Worm (Caenorhabditis elegans): ENCODE results near the gene F09E5.11.

DNA sequence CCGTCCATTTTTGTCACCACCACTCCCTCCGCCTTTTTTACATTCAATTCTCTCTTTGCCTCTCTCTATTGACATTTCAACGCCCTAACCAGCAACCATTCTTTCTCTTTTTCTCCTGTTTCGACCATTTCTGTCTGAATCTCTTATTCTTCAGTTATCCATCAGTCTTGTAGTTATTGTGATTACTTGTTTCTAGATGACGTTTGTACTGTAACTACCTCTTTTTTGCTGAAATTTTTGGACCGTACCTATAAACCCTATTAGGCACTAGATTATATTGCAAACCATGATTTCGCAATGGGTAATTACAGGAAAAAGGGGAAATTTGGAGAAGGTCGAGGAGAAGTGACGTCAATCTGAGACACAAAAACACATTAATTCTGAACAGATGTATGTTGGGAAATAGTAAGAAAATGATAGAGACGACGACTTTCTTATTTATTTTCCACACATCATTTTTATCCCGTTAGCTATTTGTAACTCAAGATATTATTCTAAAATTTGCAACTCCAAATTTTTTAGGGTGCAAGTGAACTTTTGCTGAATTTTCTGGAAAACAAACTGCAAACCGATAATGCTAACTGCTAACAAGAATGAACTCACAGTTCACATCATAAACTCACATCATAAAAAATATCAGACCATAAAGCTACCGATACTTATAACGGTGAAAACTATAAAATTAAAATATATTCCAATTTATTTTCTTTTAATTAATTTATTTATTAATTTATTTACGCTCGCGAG, 37.6 kb downstream of the F09E5.11 start:
- TF ChIP-seq flt-1 (GFP tag; IDR thresholded peaks at IDR 0.05) (no peak), ztf-29 (GFP tag; IDR thresholded peaks at IDR 0.05) (no peak), T22C8.4 (GFP tag; IDR thresholded peaks at IDR 0.05) (no peak), klf-2 (GFP tag; conservative IDR thresholded peaks at IDR 0.05) (no peak), tab-1 (GFP tag; IDR thresholded peaks at IDR 0.05) (no peak), ref-1 (GFP tag; conservative IDR thresholded peaks at IDR 0.05) (no peak)
